Worm (Caenorhabditis elegans) whole organism, L4 larva: ENCODE measurements around the gene C45G9.11.

Source experiments
- D1046.2 ChIP-seq: fragments of 200-800 bp; sonication (Bioruptor generic); IDR thresholded peaks from 2 replicates; pipeline ENCODE4 v1.3.6; 2022; ENCODE audit warnings: missing genetic modification characterization, missing compliant biosample characterization
- F10B5.3 ChIP-seq: sonication (generic microtip); optimal IDR thresholded peaks from 2 replicates; lab custom pipeline; 2016; ENCODE audit warnings: mild to moderate bottlenecking, missing genetic modification characterization, missing compliant biosample characterization
- F26F4.8 ChIP-seq: fragments of 200-800 bp; sonication (Bioruptor generic); conservative IDR thresholded peaks from 2 replicates; pipeline ENCODE4 v1.3.6; 2022; ENCODE audit warnings: missing genetic modification characterization, missing compliant biosample characterization
- T20F7.1 ChIP-seq: fragments of 200-800 bp; sonication (Bioruptor generic); optimal IDR thresholded peaks from 2 replicates; lab custom pipeline; 2018; ENCODE audit warnings: mild to moderate bottlenecking, missing genetic modification characterization, missing compliant biosample characterization
- Y105C5A.15 ChIP-seq: fragments of 200-800 bp; sonication (Bioruptor generic); IDR thresholded peaks from 2 replicates; pipeline ENCODE4 v1.3.6; 2022; ENCODE audit warnings: missing genetic modification characterization, missing compliant biosample characterization
- Y48G9A.11 ChIP-seq: fragments of 200-800 bp; sonication (Bioruptor generic); IDR thresholded peaks from 2 replicates; pipeline ENCODE4 v1.3.6; 2022; ENCODE audit warnings: missing genetic modification reagents, missing genetic modification characterization, missing compliant biosample characterization
- ZK337.2 ChIP-seq: fragments of 200-800 bp; sonication (Bioruptor generic); IDR thresholded peaks from 2 replicates; pipeline ENCODE4 v1.3.6; 2022; ENCODE audit warnings: missing genetic modification reagents, missing genetic modification characterization, missing compliant biosample characterization
- ZK546.5 ChIP-seq, 2 experiments: sonication (generic microtip); optimal IDR thresholded peaks; 2 replicates each; lab custom pipeline; 2017; ENCODE audit warnings: missing biosample characterization in 2 of 2, missing genetic modification characterization in 2 of 2
- aly-2 ChIP-seq: sonication (generic microtip); optimal IDR thresholded peaks from 2 replicates; lab custom pipeline; 2018; ENCODE audit warnings: missing biosample characterization, missing genetic modification characterization
- ceh-62 ChIP-seq: sonication (generic microtip); optimal IDR thresholded peaks from 2 replicates; lab custom pipeline; 2017; ENCODE audit warnings: missing biosample characterization, missing genetic modification characterization
- dmd-6 ChIP-seq: fragments of 200-800 bp; sonication (Bioruptor generic); IDR thresholded peaks from 2 replicates; pipeline ENCODE4 v1.3.6; 2022; ENCODE audit warnings: missing genetic modification reagents, missing genetic modification characterization, missing compliant biosample characterization
- duxl-1 ChIP-seq: sonication (generic microtip); optimal IDR thresholded peaks from 2 replicates; lab custom pipeline; 2016; ENCODE audit warnings: mild to moderate bottlenecking, missing genetic modification characterization, moderate library complexity, missing compliant biosample characterization; ENCODE audit not compliant: poor library complexity
- dve-1 ChIP-seq: sonication (generic microtip); optimal IDR thresholded peaks from 2 replicates; lab custom pipeline; 2017; ENCODE audit warnings: antibody characterized with exemption, mild to moderate bottlenecking, missing genetic modification characterization, missing compliant biosample characterization; ENCODE audit not compliant: insufficient read depth
- egl-43 ChIP-seq: fragments of 200-800 bp; sonication (Bioruptor generic); IDR thresholded peaks from 2 replicates; pipeline ENCODE4 v1.3.6; 2022; ENCODE audit warnings: missing genetic modification reagents, missing genetic modification characterization, missing compliant biosample characterization
- hif-1 ChIP-seq, 2 experiments: sonication (generic microtip); optimal IDR thresholded peaks; 2 replicates each; lab custom pipeline; 2016 to 2017; ENCODE audit warnings: missing compliant biosample characterization in 2 of 2, missing genetic modification characterization in 2 of 2, missing genetic modification reagents in 2 of 2, missing genotype in 2 of 2, mild to moderate bottlenecking in 1 of 2
- hlh-30 ChIP-seq: sonication (generic microtip); optimal IDR thresholded peaks from 2 replicates; lab custom pipeline; 2017; ENCODE audit warnings: antibody characterized with exemption, mild to moderate bottlenecking, missing genetic modification characterization, missing compliant biosample characterization; ENCODE audit not compliant: insufficient read depth
- lim-7 ChIP-seq: fragments of 200-800 bp; sonication (Bioruptor generic); IDR thresholded peaks from 2 replicates; pipeline ENCODE4 v1.3.6; 2022; ENCODE audit warnings: missing genetic modification characterization, missing compliant biosample characterization
- mdl-1 ChIP-seq, 2 experiments: fragments of 150-350 bp in 1 of 2; sonication (generic microtip) in 1 of 2; optimal IDR thresholded peaks; 2 replicates each; lab custom pipeline; 2014 to 2017; ENCODE audit warnings: missing biosample characterization in 2 of 2, missing genetic modification characterization in 2 of 2
- mdt-29 ChIP-seq: fragments of 200-800 bp; sonication (Bioruptor generic); IDR thresholded peaks from 2 replicates; pipeline ENCODE4 v1.3.6; 2022; ENCODE audit warnings: missing genetic modification reagents, missing genetic modification characterization, missing compliant biosample characterization
- mes-2 ChIP-seq: sonication (generic microtip); optimal IDR thresholded peaks from 2 replicates; lab custom pipeline; 2016; ENCODE audit warnings: missing genotype, mild to moderate bottlenecking, missing genetic modification characterization, missing compliant biosample characterization; ENCODE audit not compliant: poor library complexity, severe bottlenecking
- mxl-2 ChIP-seq: fragments of 200-800 bp; sonication (Bioruptor generic); conservative IDR thresholded peaks from 2 replicates; pipeline ENCODE4 v1.3.6; 2022; ENCODE audit warnings: missing genetic modification reagents, missing genetic modification characterization, missing compliant biosample characterization
- mxl-3 ChIP-seq: fragments of 200-800 bp; sonication (Bioruptor generic); optimal IDR thresholded peaks from 2 replicates; lab custom pipeline; 2018; ENCODE audit warnings: mild to moderate bottlenecking, missing genetic modification characterization, missing compliant biosample characterization
- nhr-102 ChIP-seq: sonication (generic microtip); optimal IDR thresholded peaks from 2 replicates; lab custom pipeline; 2016; ENCODE audit warnings: mild to moderate bottlenecking, missing genetic modification characterization, moderate library complexity, missing compliant biosample characterization
- nhr-111 ChIP-seq: fragments of 200-800 bp; sonication (Bioruptor generic); optimal IDR thresholded peaks from 2 replicates; lab custom pipeline; 2018; ENCODE audit warnings: mild to moderate bottlenecking, missing genetic modification characterization, missing compliant biosample characterization
- nhr-237 ChIP-seq: sonication (generic microtip); optimal IDR thresholded peaks from 2 replicates; lab custom pipeline; 2017; ENCODE audit warnings: missing biosample characterization, missing genetic modification characterization
- pha-4 ChIP-seq, 2 experiments: fragments of 150-350 bp in 1 of 2; fragments of 200-800 bp in 1 of 2; sonication (Bioruptor generic) in 1 of 2; IDR thresholded peaks in 1 of 2; optimal IDR thresholded peaks in 1 of 2; 2 replicates each; pipeline versions ENCODE4 v1.3.6 to Lab custom; 2014 to 2022; ENCODE audit warnings: missing genetic modification characterization in 2 of 2, missing genetic modification reagents in 2 of 2, missing biosample characterization in 1 of 2, missing compliant biosample characterization in 1 of 2
- php-3 ChIP-seq: fragments of 200-800 bp; sonication (Bioruptor generic); IDR thresholded peaks from 2 replicates; pipeline ENCODE4 v1.3.6; 2022; ENCODE audit warnings: missing genetic modification reagents, missing genetic modification characterization, missing compliant biosample characterization
- pqm-1 ChIP-seq: sonication (generic microtip); optimal IDR thresholded peaks from 2 replicates; lab custom pipeline; 2017; ENCODE audit warnings: missing biosample characterization, missing genetic modification characterization
- rbr-2 ChIP-seq: sonication (generic microtip); optimal IDR thresholded peaks from 2 replicates; lab custom pipeline; 2016; ENCODE audit warnings: missing genotype, missing genetic modification characterization, missing compliant biosample characterization
- set-16 ChIP-seq: fragments of 200-800 bp; sonication (Bioruptor generic); IDR thresholded peaks from 2 replicates; pipeline ENCODE4 v1.3.6; 2022; ENCODE audit warnings: missing genetic modification reagents, missing genetic modification characterization, missing compliant biosample characterization
- snpc-4 ChIP-seq: fragments of 150-350 bp; optimal IDR thresholded peaks from 2 replicates; lab custom pipeline; 2014; ENCODE audit warnings: missing biosample characterization, missing genetic modification characterization
- tag-97 ChIP-seq: fragments of 200-800 bp; sonication (Bioruptor generic); IDR thresholded peaks from 2 replicates; pipeline ENCODE4 v1.3.6; 2022; ENCODE audit warnings: missing genetic modification characterization, missing compliant biosample characterization
- unc-62 ChIP-seq, 3 experiments: fragments of 150-350 bp in 1 of 3; sonication (generic microtip); optimal IDR thresholded peaks in 2 of 3; peaks in 1 of 3; 1 replicate in 1 of 3; 2 replicates in 2 of 3; lab custom pipeline; 2014 to 2017; ENCODE audit warnings: missing biosample characterization in 3 of 3, missing genetic modification characterization in 3 of 3, missing genetic modification reagents in 3 of 3, missing genotype in 1 of 3
- zag-1 ChIP-seq: fragments of 150-350 bp; optimal IDR thresholded peaks from 2 replicates; lab custom pipeline; 2014; ENCODE audit warnings: missing biosample characterization, missing genetic modification characterization
- zfp-3 ChIP-seq: fragments of 200-800 bp; sonication (Bioruptor generic); conservative IDR thresholded peaks from 2 replicates; pipeline ENCODE4 v1.3.6; 2022; ENCODE audit warnings: missing genetic modification reagents, missing genetic modification characterization, missing compliant biosample characterization
- zip-2 ChIP-seq: fragments of 150-350 bp; optimal IDR thresholded peaks from 2 replicates; lab custom pipeline; 2014; ENCODE audit warnings: missing biosample characterization, missing genetic modification characterization
- ztf-11 ChIP-seq: fragments of 150-350 bp; optimal IDR thresholded peaks from 2 replicates; lab custom pipeline; 2014; ENCODE audit warnings: missing biosample characterization, missing genetic modification characterization
- ztf-7 ChIP-seq: fragments of 150-350 bp; optimal IDR thresholded peaks from 2 replicates; lab custom pipeline; 2014; ENCODE audit warnings: missing biosample characterization, missing genetic modification characterization

The C45G9.11 gene

ce11 chrIII:5047175-5047574, 21.4 kb downstream of the C45G9.11 start, which contains the start of gene txbp-3 (continued):
- peak; percentile 57; the same call in 1 of the 2 replicates for TF ChIP-seq dmd-6 (GFP tag; lab: Robert Waterston, UW)
- no peak for TF ChIP-seq php-3 (GFP tag; lab: Robert Waterston, UW)
- TF ChIP-seq T20F7.1 (GFP tag; lab: Kevin White, UChicago), result peak; percentile 25
- TF ChIP-seq dve-1 (tag; lab: Kevin White, UChicago), result peak; percentile 79
- TF ChIP-seq ztf-7 (tag; lab: Kevin White, UChicago), result no peak
- peak; percentile 1 for TF ChIP-seq rbr-2 (tag; lab: Kevin White, UChicago)
- TF ChIP-seq nhr-102 (tag; lab: Kevin White, UChicago), result no peak
- TF ChIP-seq D1046.2 (GFP tag; lab: Robert Waterston, UW), result no peak
- peak; percentile 85 for TF ChIP-seq pqm-1 (tag; lab: Kevin White, UChicago)
- peak; percentile 80 for TF ChIP-seq mxl-3 (GFP tag; lab: Kevin White, UChicago)
- TF ChIP-seq pha-4 (GFP tag; IDR thresholded peaks at IDR 0.05; lab: Robert Waterston, UW), result no peak
- TF ChIP-seq pha-4 (tag; optimal IDR thresholded peaks at IDR 0.05; lab: Kevin White, UChicago), result peak; percentile 76
- TF ChIP-seq hlh-30 (tag; lab: Kevin White, UChicago), result peak; percentile 58
- no peak for TF ChIP-seq F10B5.3 (tag; lab: Kevin White, UChicago)
- TF ChIP-seq hif-1 (tag; optimal IDR thresholded peaks at IDR 0.05; lab: Kevin White, UChicago), result peak in 1 of 2 experiments; percentile 33
- peak; percentile 83 for TF ChIP-seq mes-2 (tag; lab: Kevin White, UChicago)
- no peak for TF ChIP-seq ZK546.5 (tag; optimal IDR thresholded peaks at IDR 0.05; lab: Kevin White, UChicago)
- TF ChIP-seq egl-43, result no peak
- TF ChIP-seq unc-62 (GFP tag; optimal IDR thresholded peaks at IDR 0.05 in 1 of 2; lab: Kevin White, UChicago), result peak in 1 of 2 experiments; percentile 20
- TF ChIP-seq unc-62 (tag; optimal IDR thresholded peaks at IDR 0.05; lab: Kevin White, UChicago), result no peak
- no peak for TF ChIP-seq ztf-11 (tag; lab: Kevin White, UChicago)
- peak in 1 of 2 experiments; percentile 5 for TF ChIP-seq mdl-1 (tag; optimal IDR thresholded peaks at IDR 0.05; lab: Kevin White, UChicago)
- TF ChIP-seq tag-97 (GFP tag; lab: Robert Waterston, UW), result no peak

ce11 chrIII:5044709-5045108, 23.8 kb downstream of the C45G9.11 start, which contains the start of gene C45G9.14:
TSS of gene C45G9.14 (plus strand) at chrIII:5045009.
- TF ChIP-seq snpc-4 (tag; lab: Kevin White, UChicago) (no peak), lim-7 (GFP tag; lab: Robert Waterston, UW) (no peak), ceh-62 (tag; lab: Kevin White, UChicago) (no peak), nhr-237 (tag; lab: Kevin White, UChicago) (no peak), ZK337.2 (no peak), zip-2 (no peak), nhr-111 (GFP tag; lab: Kevin White, UChicago) (no peak), mxl-2 (no peak), F26F4.8 (GFP tag; lab: Robert Waterston, UW) (no peak), zag-1 (no peak), Y48G9A.11 (GFP tag; lab: Robert Waterston, UW) (no peak)

ce11 chrIII:5042112-5042511, 26.4 kb downstream of the C45G9.11 start, which contains the start of gene nlp-43:
TSS of gene nlp-43 (plus strand) at chrIII:5042412.
- no peak for TF ChIP-seq zfp-3
- no peak for TF ChIP-seq aly-2 (tag; lab: Kevin White, UChicago)
- TF ChIP-seq mdt-29 (GFP tag; lab: Robert Waterston, UW), result no peak
- TF ChIP-seq Y105C5A.15 (GFP tag; lab: Robert Waterston, UW), result no peak
- no peak for TF ChIP-seq mxl-2
- no peak for TF ChIP-seq duxl-1
- no peak for TF ChIP-seq tag-97 (GFP tag; lab: Robert Waterston, UW)
- no peak for TF ChIP-seq set-16
- TF ChIP-seq D1046.2 (GFP tag; lab: Robert Waterston, UW), result no peak
- no peak for TF ChIP-seq pha-4 (GFP tag; IDR thresholded peaks at IDR 0.05; lab: Robert Waterston, UW)
- no peak for TF ChIP-seq pha-4 (tag; optimal IDR thresholded peaks at IDR 0.05; lab: Kevin White, UChicago)
- no peak for TF ChIP-seq unc-62 (GFP tag; optimal IDR thresholded peaks at IDR 0.05 in 1 of 2; lab: Kevin White, UChicago)
- TF ChIP-seq unc-62 (tag; optimal IDR thresholded peaks at IDR 0.05; lab: Kevin White, UChicago), result no peak
- no peak for TF ChIP-seq ztf-11 (tag; lab: Kevin White, UChicago)
- TF ChIP-seq Y48G9A.11 (GFP tag; lab: Robert Waterston, UW), result no peak
- TF ChIP-seq, all 104 proteins: peak for 0
